Worm (Caenorhabditis elegans): ENCODE data around the gene nhr-285.

ce11 chrV:15773941-15774340, 5.1 kb downstream of the nhr-285 start:
- no peak for TF ChIP-seq aptf-3 (GFP tag; IDR thresholded peaks at IDR 0.05)
- TF ChIP-seq ztf-25 (GFP tag; IDR thresholded peaks at IDR 0.05) = no peak
- no peak for TF ChIP-seq attf-5 (GFP tag; optimal IDR thresholded peaks at IDR 0.05)
- TF ChIP-seq ztf-28 (GFP tag; IDR thresholded peaks at IDR 0.05) = no peak
- no peak for TF ChIP-seq lir-1 (GFP tag; conservative IDR thresholded peaks at IDR 0.05)
- no peak for TF ChIP-seq nfya-1 (tag; optimal IDR thresholded peaks at IDR 0.05; ENCODE audit: borderline replicate concordance, insufficient read depth)
- TF ChIP-seq snpc-4 (GFP tag; optimal IDR thresholded peaks at IDR 0.05) = no peak
- TF ChIP-seq snpc-4 (tag; optimal IDR thresholded peaks at IDR 0.05) = no peak
- no peak for TF ChIP-seq nhr-90 (tag; optimal IDR thresholded peaks at IDR 0.05)
- TF ChIP-seq sea-2 (GFP tag; IDR thresholded peaks at IDR 0.05) = no peak
- TF ChIP-seq F23B12.7 (tag; optimal IDR thresholded peaks at IDR 0.05; ENCODE audit: insufficient read depth) = no peak
- no peak for TF ChIP-seq dpff-1 (tag; optimal IDR thresholded peaks at IDR 0.05)

All from whole organism, young adult.